Fruit fly (Drosophila melanogaster) whole organism, wandering third instar larva: ENCODE data around the gene TyrR.

Source experiments
- HLH106 ChIP-seq: fragments of 200-800 bp; optimal IDR thresholded peaks from 3 replicates; lab custom pipeline; 2019; ENCODE audit warnings: missing biosample characterization, mild to moderate bottlenecking, missing genetic modification characterization, moderate library complexity
- Myc ChIP-seq: fragments of >200 bp; optimal IDR thresholded peaks from 2 replicates; lab custom pipeline; 2017
- OdsH ChIP-seq: fragments of 200-800 bp; sonication (Bioruptor generic); optimal IDR thresholded peaks from 2 replicates; lab custom pipeline; 2016; ENCODE audit warnings: missing biosample characterization, mild to moderate bottlenecking, missing genetic modification characterization
- dsf ChIP-seq: sonication (Bioruptor generic); optimal IDR thresholded peaks from 2 replicates; lab custom pipeline; 2016; ENCODE audit warnings: missing biosample characterization, missing genetic modification characterization, borderline replicate concordance
- lola ChIP-seq: fragments of >200 bp; optimal IDR thresholded peaks from 2 replicates; lab custom pipeline; 2017; ENCODE audit warnings: missing biosample characterization, missing genetic modification characterization
- usp ChIP-seq: fragments of >200 bp; optimal IDR thresholded peaks from 2 replicates; lab custom pipeline; 2017; ENCODE audit warnings: missing biosample characterization, missing genetic modification characterization

dm6 chr3R:17781371-17781770, 18.4 kb upstream of the TyrR start:
- no peak for TF ChIP-seq usp
- no peak for TF ChIP-seq lola (GFP tag; lab: Kevin White, UChicago)
- TF ChIP-seq HLH106 (tag; lab: Kevin White, UChicago) = peak; percentile 54
- TF ChIP-seq dsf = no peak
- TF ChIP-seq Myc (lab: Kevin White, UChicago) = no peak
- no peak for TF ChIP-seq OdsH (GFP tag; lab: Kevin White, UChicago)
